Worm (Caenorhabditis elegans): ENCODE measurements around the gene srd-36.

DNA sequence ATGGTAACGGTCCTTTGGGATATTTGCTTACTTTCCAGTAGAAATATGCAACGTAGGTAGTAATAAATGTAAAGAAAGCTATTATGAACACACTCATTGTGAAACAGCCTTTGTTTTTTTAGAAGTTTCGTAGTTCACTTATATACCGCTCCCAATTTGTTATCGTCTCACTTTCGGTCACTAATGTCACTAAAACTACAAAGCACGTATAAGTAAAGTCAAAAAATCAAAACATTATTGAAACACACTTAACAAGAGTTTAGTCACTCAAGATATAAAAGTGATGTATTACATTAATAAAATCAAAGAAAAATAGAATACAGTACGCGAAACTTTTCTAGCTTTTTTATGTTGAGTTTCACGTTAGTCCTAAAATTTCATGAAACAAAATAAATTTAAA is 20.5 kb downstream of the srd-36 start, which contains the start of gene cyp-14A3:
- no peak for TF ChIP-seq sea-1 (GFP tag; conservative IDR thresholded peaks at IDR 0.05)
- no peak for TF ChIP-seq hmbx-1 (tag; optimal IDR thresholded peaks at IDR 0.05)
